Worm (Caenorhabditis elegans) whole organism, midembryonic: ENCODE data around the gene gcp-2.1.
"Not testable (repeated sequence)": the region's sequence is repeated elsewhere in the genome, so short reads cannot be mapped to it uniquely, and the experiment has no call there.

Experiments used
- T22C8.4 ChIP-seq: fragments of 200-800 bp; sonication (Bioruptor generic); IDR thresholded peaks from 2 replicates; pipeline ENCODE4 v1.3.6; 2022; ENCODE audit warnings: missing genetic modification characterization, missing compliant biosample characterization
- cog-1 ChIP-seq: sonication (generic microtip); optimal IDR thresholded peaks from 2 replicates; lab custom pipeline; 2016; ENCODE audit warnings: missing genetic modification characterization, missing compliant biosample characterization
- flt-1 ChIP-seq: fragments of 200-800 bp; sonication (Bioruptor generic); IDR thresholded peaks from 2 replicates; pipeline ENCODE4 v1.3.6; 2022; ENCODE audit warnings: missing genetic modification characterization, missing compliant biosample characterization
- klf-2 ChIP-seq: fragments of 200-800 bp; sonication (Bioruptor generic); conservative IDR thresholded peaks from 2 replicates; pipeline ENCODE4 v1.3.6; 2022; ENCODE audit warnings: missing genetic modification reagents, missing genetic modification characterization, missing compliant biosample characterization
- med-1 ChIP-seq: sonication (generic microtip); optimal IDR thresholded peaks from 2 replicates; lab custom pipeline; 2017; ENCODE audit warnings: missing genetic modification characterization, mild to moderate bottlenecking, missing compliant biosample characterization, antibody characterized with exemption, missing genetic modification reagents; ENCODE audit not compliant: insufficient read depth
- ref-1 ChIP-seq: fragments of 200-800 bp; sonication (Bioruptor generic); conservative IDR thresholded peaks from 2 replicates; pipeline ENCODE4 v1.3.6; 2022; ENCODE audit warnings: missing genetic modification reagents, missing genetic modification characterization, missing compliant biosample characterization
- tab-1 ChIP-seq: fragments of 200-800 bp; sonication (Bioruptor generic); IDR thresholded peaks from 2 replicates; pipeline ENCODE4 v1.3.6; 2022; ENCODE audit warnings: missing genetic modification characterization, missing compliant biosample characterization
- ztf-23 ChIP-seq: fragments of 200-800 bp; sonication (Bioruptor generic); IDR thresholded peaks from 2 replicates; pipeline ENCODE4 v1.3.6; 2022; ENCODE audit warnings: missing genetic modification reagents, missing genetic modification characterization, missing compliant biosample characterization
- ztf-29 ChIP-seq: fragments of 200-800 bp; sonication (Bioruptor generic); IDR thresholded peaks from 2 replicates; pipeline ENCODE4 v1.3.6; 2022; ENCODE audit warnings: missing genetic modification reagents, missing genetic modification characterization, missing compliant biosample characterization

The gcp-2.1 gene

ce11 chrX:301530-301929 is at the start of gene gcp-2.1:
Gene gcp-2.1 (plus strand): TSS chrX:301830.
- no peak for TF ChIP-seq med-1 (GFP tag; lab: Kevin White, UChicago)
- TF ChIP-seq T22C8.4, result no peak
- TF ChIP-seq ref-1 (GFP tag; lab: Robert Waterston, UW), result no peak
- no peak for TF ChIP-seq klf-2 (GFP tag; lab: Robert Waterston, UW)
- no peak for TF ChIP-seq flt-1 (GFP tag; lab: Robert Waterston, UW)
- no peak for TF ChIP-seq ztf-23 (GFP tag; lab: Robert Waterston, UW)
- TF ChIP-seq tab-1, result no peak
- TF ChIP-seq cog-1 (tag; lab: Kevin White, UChicago), result no peak
- no peak for TF ChIP-seq ztf-29 (GFP tag; lab: Robert Waterston, UW)

ce11 chrX:271509-271908 is 30.1 kb upstream of the gcp-2.1 start:
- no peak for TF ChIP-seq med-1 (GFP tag; lab: Kevin White, UChicago)
- peak; percentile 80 for TF ChIP-seq T22C8.4

ce11 chrX:273912-274311 is 27.7 kb upstream of the gcp-2.1 start, which contains the start of gene Y108F1.5:
Gene Y108F1.5 (minus strand): TSS chrX:274012.
- TF ChIP-seq cog-1 (tag; lab: Kevin White, UChicago); med-1 (GFP tag; lab: Kevin White, UChicago); klf-2 (GFP tag; lab: Robert Waterston, UW): not testable (repeated sequence)

ce11 chrX:286116-286515 is 15.5 kb upstream of the gcp-2.1 start, which contains the start of gene Y47C4A.1:
Gene Y47C4A.1 (minus strand): TSS chrX:286216.
- not testable (repeated sequence) for TF ChIP-seq klf-2 (GFP tag; lab: Robert Waterston, UW); flt-1 (GFP tag; lab: Robert Waterston, UW); cog-1 (tag; lab: Kevin White, UChicago)

- TF ChIP-seq ztf-29 (GFP tag; lab: Robert Waterston, UW) (no peak), cog-1 (tag; lab: Kevin White, UChicago) (no peak), klf-2 (GFP tag; lab: Robert Waterston, UW) (no peak), ztf-23 (GFP tag; lab: Robert Waterston, UW) (no peak), med-1 (GFP tag; lab: Kevin White, UChicago) (no peak), flt-1 (GFP tag; lab: Robert Waterston, UW) (no peak), ref-1 (GFP tag; lab: Robert Waterston, UW) (no peak), T22C8.4 (no peak), tab-1 (no peak)
Observed at ce11 chrX:295726-296125, 5.9 kb upstream of the gcp-2.1 start.

ce11 chrX:296934-297333 is 4.7 kb upstream of the gcp-2.1 start, which contains the start of gene R57.2:
Gene R57.2 (plus strand): TSS chrX:297234.
- no peak for TF ChIP-seq tab-1

- TF ChIP-seq flt-1 (GFP tag; lab: Robert Waterston, UW) (no peak), tab-1 (no peak), T22C8.4 (no peak), med-1 (GFP tag; lab: Kevin White, UChicago) (no peak), cog-1 (tag; lab: Kevin White, UChicago) (no peak), ztf-23 (GFP tag; lab: Robert Waterston, UW) (no peak), ref-1 (GFP tag; lab: Robert Waterston, UW) (no peak), ztf-29 (GFP tag; lab: Robert Waterston, UW) (no peak), klf-2 (GFP tag; lab: Robert Waterston, UW) (no peak)
Observed at ce11 chrX:299090-299489, 2.5 kb upstream of the gcp-2.1 start.

ce11 chrX:300250-300649 is 1.4 kb upstream of the gcp-2.1 start:
- TF ChIP-seq ztf-23 (GFP tag; lab: Robert Waterston, UW) (no peak), klf-2 (GFP tag; lab: Robert Waterston, UW) (no peak), tab-1 (no peak), flt-1 (GFP tag; lab: Robert Waterston, UW) (no peak), T22C8.4 (no peak), cog-1 (tag; lab: Kevin White, UChicago) (no peak), ref-1 (GFP tag; lab: Robert Waterston, UW) (no peak), ztf-29 (GFP tag; lab: Robert Waterston, UW) (no peak)

- TF ChIP-seq T22C8.4 (no peak), ref-1 (GFP tag; lab: Robert Waterston, UW) (no peak), klf-2 (GFP tag; lab: Robert Waterston, UW) (no peak), med-1 (GFP tag; lab: Kevin White, UChicago) (no peak), flt-1 (GFP tag; lab: Robert Waterston, UW) (no peak), tab-1 (no peak), cog-1 (tag; lab: Kevin White, UChicago) (no peak), ztf-29 (GFP tag; lab: Robert Waterston, UW) (no peak), ztf-23 (GFP tag; lab: Robert Waterston, UW) (no peak)
Observed at ce11 chrX:305057-305456, 3.4 kb downstream of the gcp-2.1 start.

ce11 chrX:309076-309475 is 7.4 kb downstream of the gcp-2.1 start:
- TF ChIP-seq med-1 (GFP tag; lab: Kevin White, UChicago) (no peak), klf-2 (GFP tag; lab: Robert Waterston, UW) (no peak), ref-1 (GFP tag; lab: Robert Waterston, UW) (no peak), T22C8.4 (no peak), cog-1 (tag; lab: Kevin White, UChicago) (no peak), ztf-23 (GFP tag; lab: Robert Waterston, UW) (no peak), tab-1 (no peak), flt-1 (GFP tag; lab: Robert Waterston, UW) (no peak), ztf-29 (GFP tag; lab: Robert Waterston, UW) (no peak)
